Worm (Caenorhabditis elegans) whole organism, L1 larva: Measurements from ENCODE around the gene gldi-11.
"Not testable (repeated sequence)": the region's sequence is repeated elsewhere in the genome, so short reads cannot be mapped to it uniquely, and the experiment has no call there.

Experiments
- C04F5.9 ChIP-seq: sonication (generic microtip); optimal IDR thresholded peaks from 2 replicates; lab custom pipeline; 2016; ENCODE audit warnings: missing genetic modification characterization, missing compliant biosample characterization
- C16A3.4 ChIP-seq: fragments of 150-350 bp; optimal IDR thresholded peaks from 2 replicates; lab custom pipeline; 2014; ENCODE audit warnings: missing biosample characterization, missing genetic modification characterization
- C34B4.2 ChIP-seq: sonication (generic microtip); optimal IDR thresholded peaks from 2 replicates; lab custom pipeline; 2017; ENCODE audit warnings: mild to moderate bottlenecking, missing genetic modification characterization, missing compliant biosample characterization
- F16B12.6 ChIP-seq: fragments of 150-350 bp; optimal IDR thresholded peaks from 2 replicates; lab custom pipeline; 2014; ENCODE audit warnings: missing biosample characterization, missing genetic modification characterization
- Y116A8C.19 ChIP-seq: sonication (generic microtip); optimal IDR thresholded peaks from 2 replicates; lab custom pipeline; 2016; ENCODE audit warnings: missing compliant biosample characterization, missing genetic modification characterization, borderline replicate concordance
- alr-1 ChIP-seq: fragments of 200-800 bp; sonication (Bioruptor generic); optimal IDR thresholded peaks from 2 replicates; lab custom pipeline; 2018; ENCODE audit warnings: borderline replicate concordance, mild to moderate bottlenecking, missing genetic modification characterization, missing compliant biosample characterization
- aly-2 ChIP-seq: fragments of 150-350 bp; optimal IDR thresholded peaks from 2 replicates; lab custom pipeline; 2014; ENCODE audit warnings: missing biosample characterization, missing genetic modification characterization
- blmp-1 ChIP-seq: fragments of 150-350 bp; optimal IDR thresholded peaks from 2 replicates; lab custom pipeline; 2014; ENCODE audit warnings: missing biosample characterization, missing genetic modification characterization
- ceh-63 ChIP-seq: fragments of 200-800 bp; sonication (Bioruptor generic); optimal IDR thresholded peaks from 2 replicates; lab custom pipeline; 2018; ENCODE audit warnings: mild to moderate bottlenecking, missing genetic modification characterization, missing compliant biosample characterization
- ceh-82 ChIP-seq, 3 experiments: fragments of 150-350 bp in 1 of 3; sonication (generic microtip) in 2 of 3; optimal IDR thresholded peaks; 2 replicates each; lab custom pipeline; 2014 to 2017; ENCODE audit warnings: missing biosample characterization in 3 of 3, missing genetic modification characterization in 3 of 3
- ceh-88 ChIP-seq: fragments of 200-800 bp; sonication (Bioruptor generic); IDR thresholded peaks from 2 replicates; pipeline ENCODE4 v1.3.6; 2022; ENCODE audit warnings: missing genetic modification characterization, missing compliant biosample characterization
- ceh-90 ChIP-seq: sonication (generic microtip); optimal IDR thresholded peaks from 2 replicates; lab custom pipeline; 2016; ENCODE audit warnings: missing genetic modification characterization, missing compliant biosample characterization
- dpl-1 ChIP-seq, 3 experiments: fragments of 150-350 bp in 2 of 3; sonication (generic microtip) in 1 of 3; optimal IDR thresholded peaks; 2 replicates each; lab custom pipeline; 2014 to 2017; ENCODE audit warnings: missing biosample characterization in 3 of 3, missing genetic modification characterization in 3 of 3, missing genetic modification reagents in 3 of 3
- dsc-1 ChIP-seq: sonication (generic microtip); optimal IDR thresholded peaks from 2 replicates; lab custom pipeline; 2016; ENCODE audit warnings: mild to moderate bottlenecking, missing genetic modification characterization, missing compliant biosample characterization
- efl-1 ChIP-seq, 4 experiments: fragments of 150-350 bp; optimal IDR thresholded peaks in 3 of 4; peaks in 1 of 4; 1 replicate in 1 of 4; 2 replicates in 3 of 4; lab custom pipeline; 2014; ENCODE audit warnings: missing biosample characterization in 2 of 4, missing genetic modification characterization in 2 of 4, missing genetic modification reagents in 2 of 4
- efl-3 ChIP-seq: fragments of 200-800 bp; sonication (Bioruptor generic); optimal IDR thresholded peaks from 2 replicates; lab custom pipeline; 2018; ENCODE audit warnings: mild to moderate bottlenecking, missing genetic modification characterization, missing compliant biosample characterization
- egl-13 ChIP-seq: sonication (generic microtip); optimal IDR thresholded peaks from 2 replicates; lab custom pipeline; 2016; ENCODE audit warnings: missing genotype, missing genetic modification reagents, missing genetic modification characterization, missing compliant biosample characterization
- egl-27 ChIP-seq, 2 experiments: fragments of 150-350 bp in 1 of 2; sonication (generic microtip); optimal IDR thresholded peaks; 3 replicates each; lab custom pipeline; 2017 to 2018; ENCODE audit warnings: missing biosample characterization in 2 of 2, missing genetic modification characterization in 2 of 2, missing genetic modification reagents in 2 of 2
- fkh-10 ChIP-seq: sonication (generic microtip); optimal IDR thresholded peaks from 2 replicates; lab custom pipeline; 2017; ENCODE audit warnings: missing biosample characterization, missing genetic modification reagents, missing genetic modification characterization
- fos-1 ChIP-seq: fragments of 150-350 bp; optimal IDR thresholded peaks from 2 replicates; lab custom pipeline; 2014; ENCODE audit warnings: missing biosample characterization, missing genetic modification characterization
- grh-1 ChIP-seq: fragments of 200-800 bp; sonication (Bioruptor generic); IDR thresholded peaks from 2 replicates; pipeline ENCODE4 v1.3.6; 2022; ENCODE audit warnings: missing genetic modification reagents, missing genetic modification characterization, missing compliant biosample characterization
- isw-1 ChIP-seq: fragments of 200-800 bp; sonication (Bioruptor generic); IDR thresholded peaks from 2 replicates; pipeline ENCODE4 v1.3.6; 2022; ENCODE audit warnings: missing genetic modification characterization, missing compliant biosample characterization
- lin-14 ChIP-seq: fragments of 200-800 bp; sonication (Bioruptor generic); optimal IDR thresholded peaks from 2 replicates; lab custom pipeline; 2018; ENCODE audit warnings: mild to moderate bottlenecking, missing genetic modification characterization, moderate library complexity, missing compliant biosample characterization
- lin-15B ChIP-seq: fragments of 150-350 bp; sonication (generic microtip); optimal IDR thresholded peaks from 3 replicates; lab custom pipeline; 2014; ENCODE audit warnings: missing biosample characterization, missing genetic modification characterization
- lin-35 ChIP-seq, 2 experiments: fragments of 150-350 bp; optimal IDR thresholded peaks; 2 replicates each; lab custom pipeline; 2014; ENCODE audit warnings: missing biosample characterization in 2 of 2, missing genetic modification characterization in 2 of 2, missing genetic modification reagents in 2 of 2
- mab-9 ChIP-seq: fragments of 200-800 bp; sonication (Bioruptor generic); IDR thresholded peaks from 2 replicates; pipeline ENCODE4 v1.3.6; 2022; ENCODE audit warnings: missing genetic modification reagents, missing genetic modification characterization, missing compliant biosample characterization
- mep-1 ChIP-seq: fragments of 150-350 bp; optimal IDR thresholded peaks from 2 replicates; lab custom pipeline; 2014; ENCODE audit warnings: missing biosample characterization, missing genetic modification characterization
- nhr-19 ChIP-seq: fragments of 200-800 bp; sonication (Bioruptor generic); conservative IDR thresholded peaks from 2 replicates; pipeline ENCODE4 v1.3.6; 2022; ENCODE audit warnings: missing genetic modification characterization, missing compliant biosample characterization
- nhr-20 ChIP-seq: sonication (generic microtip); optimal IDR thresholded peaks from 2 replicates; lab custom pipeline; 2016; ENCODE audit warnings: mild to moderate bottlenecking, missing genetic modification characterization, missing compliant biosample characterization
- nhr-237 ChIP-seq: fragments of 150-350 bp; optimal IDR thresholded peaks from 2 replicates; lab custom pipeline; 2014; ENCODE audit warnings: missing biosample characterization, missing genetic modification characterization
- nhr-47 ChIP-seq: sonication (generic microtip); optimal IDR thresholded peaks from 2 replicates; lab custom pipeline; 2016; ENCODE audit warnings: mild to moderate bottlenecking, missing genetic modification characterization, moderate library complexity, missing compliant biosample characterization
- nhr-71 ChIP-seq: sonication (generic microtip); optimal IDR thresholded peaks from 2 replicates; lab custom pipeline; 2016; ENCODE audit warnings: mild to moderate bottlenecking, missing genetic modification characterization, moderate library complexity, missing compliant biosample characterization
- nhr-76 ChIP-seq: sonication (generic microtip); optimal IDR thresholded peaks from 2 replicates; lab custom pipeline; 2017; ENCODE audit warnings: missing biosample characterization, missing genetic modification characterization
- nhr-84 ChIP-seq: sonication (generic microtip); optimal IDR thresholded peaks from 2 replicates; lab custom pipeline; 2017; ENCODE audit warnings: missing biosample characterization, missing genetic modification characterization
- nhr-90 ChIP-seq: sonication (generic microtip); optimal IDR thresholded peaks from 2 replicates; lab custom pipeline; 2016; ENCODE audit warnings: mild to moderate bottlenecking, missing genetic modification characterization, missing compliant biosample characterization; ENCODE audit not compliant: poor library complexity
- rnt-1 ChIP-seq: sonication (generic microtip); optimal IDR thresholded peaks from 2 replicates; lab custom pipeline; 2016; ENCODE audit warnings: mild to moderate bottlenecking, missing genetic modification characterization, moderate library complexity, missing compliant biosample characterization
- skn-1 ChIP-seq: fragments of 150-350 bp; optimal IDR thresholded peaks from 2 replicates; lab custom pipeline; 2014; ENCODE audit warnings: missing biosample characterization, missing genetic modification characterization
- snpc-4 ChIP-seq: fragments of 150-350 bp; optimal IDR thresholded peaks from 2 replicates; lab custom pipeline; 2014; ENCODE audit warnings: missing biosample characterization, missing genetic modification characterization
- snu-23 ChIP-seq: sonication (generic microtip); optimal IDR thresholded peaks from 2 replicates; lab custom pipeline; 2016; ENCODE audit warnings: missing genetic modification characterization, missing compliant biosample characterization
- sox-4 ChIP-seq: sonication (generic microtip); optimal IDR thresholded peaks from 2 replicates; lab custom pipeline; 2016; ENCODE audit warnings: missing genetic modification characterization, missing compliant biosample characterization
- sptf-1 ChIP-seq: fragments of 150-350 bp; optimal IDR thresholded peaks from 2 replicates; lab custom pipeline; 2014; ENCODE audit warnings: missing biosample characterization, missing genetic modification characterization
- swsn-7 ChIP-seq: sonication (generic microtip); optimal IDR thresholded peaks from 2 replicates; lab custom pipeline; 2016; ENCODE audit warnings: missing genetic modification characterization, missing compliant biosample characterization
- tbx-2 ChIP-seq: sonication (generic microtip); optimal IDR thresholded peaks from 2 replicates; lab custom pipeline; 2016; ENCODE audit warnings: missing genetic modification characterization, missing compliant biosample characterization
- unc-30 ChIP-seq: sonication (generic microtip); optimal IDR thresholded peaks from 2 replicates; lab custom pipeline; 2017; ENCODE audit warnings: missing biosample characterization, missing genetic modification characterization
- unc-86 ChIP-seq: sonication (generic microtip); optimal IDR thresholded peaks from 2 replicates; lab custom pipeline; 2016; ENCODE audit warnings: missing genetic modification characterization, missing compliant biosample characterization
- unc-98 ChIP-seq: fragments of 200-800 bp; sonication (Bioruptor generic); IDR thresholded peaks from 2 replicates; pipeline ENCODE4 v1.3.6; 2022; ENCODE audit warnings: missing genetic modification characterization, missing compliant biosample characterization
- vab-15 ChIP-seq: sonication (generic microtip); optimal IDR thresholded peaks from 2 replicates; lab custom pipeline; 2017; ENCODE audit warnings: missing genotype, mild to moderate bottlenecking, missing genetic modification characterization, missing compliant biosample characterization
- xbp-1 ChIP-seq: sonication (generic microtip); optimal IDR thresholded peaks from 2 replicates; lab custom pipeline; 2016; ENCODE audit warnings: missing genetic modification characterization, missing compliant biosample characterization
- zag-1 ChIP-seq: fragments of 150-350 bp; optimal IDR thresholded peaks from 2 replicates; lab custom pipeline; 2014; ENCODE audit warnings: missing biosample characterization, missing genetic modification characterization

Gene gldi-11

ce11 chrII:4904277-4904676 is 41.3 kb downstream of the gldi-11 start (continued):
- TF ChIP-seq egl-27 (tag; optimal IDR thresholded peaks at IDR 0.05; lab: Kevin White, UChicago) (no peak), ceh-90 (tag; lab: Kevin White, UChicago) (no peak), mab-9 (no peak), snpc-4 (tag; lab: Kevin White, UChicago) (peak; percentile 39), ceh-88 (GFP tag; lab: Robert Waterston, UW) (no peak), skn-1 (peak; percentile 85), C16A3.4 (tag; lab: Kevin White, UChicago) (peak; percentile 51), blmp-1 (tag; lab: Kevin White, UChicago) (peak; percentile 48), sptf-1 (no peak), nhr-71 (tag; lab: Kevin White, UChicago) (peak; percentile 80), fkh-10 (GFP tag; lab: Kevin White, UChicago) (peak; percentile 23), snu-23 (peak; percentile 77), vab-15 (tag; lab: Kevin White, UChicago) (no peak), zag-1 (tag; lab: Kevin White, UChicago) (no peak), sox-4 (no peak), nhr-84 (tag; lab: Kevin White, UChicago) (no peak), egl-13 (peak; percentile 4), C34B4.2 (tag; lab: Kevin White, UChicago) (no peak), efl-1 (optimal IDR thresholded peaks at IDR 0.05; lab: Kevin White, UChicago) (peak; percentile 80 to 89), efl-1 (GFP tag; optimal IDR thresholded peaks at IDR 0.05 in 1 of 2; lab: Kevin White, UChicago) (peak; percentile 66 to 95), dpl-1 (GFP tag; optimal IDR thresholded peaks at IDR 0.05; lab: Kevin White, UChicago) (peak; percentile 38 to 74 (median 70)), xbp-1 (peak; percentile 65), F16B12.6 (tag; lab: Kevin White, UChicago) (peak; percentile 48), isw-1 (GFP tag; lab: Robert Waterston, UW) (peak; percentile 72), swsn-7 (tag; lab: Kevin White, UChicago) (peak; percentile 60), efl-3 (GFP tag; lab: Kevin White, UChicago) (no peak), lin-15B (tag; lab: Kevin White, UChicago) (peak; percentile 34), alr-1 (no peak), ceh-63 (GFP tag; lab: Kevin White, UChicago) (no peak), rnt-1 (tag; lab: Kevin White, UChicago) (peak; percentile 87), nhr-237 (tag; lab: Kevin White, UChicago) (no peak), unc-98 (GFP tag; lab: Robert Waterston, UW) (no peak), nhr-19 (GFP tag; lab: Robert Waterston, UW) (peak; percentile 61), nhr-47 (peak; percentile 68), C04F5.9 (tag; lab: Kevin White, UChicago) (no peak), nhr-20 (peak; percentile 80)
- TF ChIP-seq, all 84 proteins: peak for 37

ce11 chrII:4903696-4904095 is 41.9 kb downstream of the gldi-11 start, which contains the start of gene sgt-1:
Gene sgt-1 (minus strand): TSS chrII:4903796.
- not testable (repeated sequence) for TF ChIP-seq tbx-2; grh-1; Y116A8C.19 (tag; lab: Kevin White, UChicago)
- TF ChIP-seq, all 84 proteins: peak for 0; not testable (repeated sequence) for 84

ce11 chrII:4902035-4902434 is 43.6 kb downstream of the gldi-11 start, which contains the start of gene R05F9.9:
Gene R05F9.9 (minus strand): TSS chrII:4902100.
- TF ChIP-seq dsc-1 (no peak), efl-3 (GFP tag; lab: Kevin White, UChicago) (no peak), nhr-76 (tag; lab: Kevin White, UChicago) (no peak), F16B12.6 (tag; lab: Kevin White, UChicago) (no peak), aly-2 (tag; lab: Kevin White, UChicago) (peak; percentile 24), lin-14 (GFP tag; lab: Kevin White, UChicago) (peak; percentile 25), skn-1 (peak; percentile 35), fkh-10 (GFP tag; lab: Kevin White, UChicago) (no peak), blmp-1 (tag; lab: Kevin White, UChicago) (peak; percentile 37), ceh-63 (GFP tag; lab: Kevin White, UChicago) (no peak), rnt-1 (tag; lab: Kevin White, UChicago) (peak; percentile 8), unc-30 (tag; lab: Kevin White, UChicago) (no peak), fos-1 (tag; lab: Kevin White, UChicago) (no peak), unc-86 (tag; lab: Kevin White, UChicago) (no peak), ceh-88 (GFP tag; lab: Robert Waterston, UW) (no peak), nhr-90 (tag; lab: Kevin White, UChicago) (peak; percentile 4), snu-23 (peak; percentile 48), xbp-1 (peak; percentile 7), lin-35 (GFP tag; optimal IDR thresholded peaks at IDR 0.05; lab: Kevin White, UChicago) (peak; percentile 33 to 67), ceh-82 (tag; optimal IDR thresholded peaks at IDR 0.05; lab: Kevin White, UChicago) (peak in 1 of 3 experiments; percentile 40), dpl-1 (GFP tag; optimal IDR thresholded peaks at IDR 0.05; lab: Kevin White, UChicago) (peak; percentile 24 to 73 (median 28)), mep-1 (tag; lab: Kevin White, UChicago) (peak; percentile 62), sox-4 (no peak)
